Fruit fly (Drosophila melanogaster) whole organism, adult: Measurements from ENCODE around the gene CG17026.

ENCODE experiments used
- CG11617 ChIP-seq: fragments of 200-800 bp; sonication (Bioruptor generic); optimal IDR thresholded peaks from 2 replicates; lab custom pipeline; 2017; ENCODE audit warnings: mild to moderate bottlenecking, missing biosample characterization, missing genetic modification reagents, missing genetic modification characterization
- CG12768 ChIP-seq: fragments of 200-800 bp; sonication (Bioruptor generic); optimal IDR thresholded peaks from 2 replicates; lab custom pipeline; 2017; ENCODE audit warnings: missing biosample characterization, missing genetic modification characterization, mild to moderate bottlenecking, moderate library complexity, missing genetic modification reagents
- CG14711 ChIP-seq: fragments of 200-800 bp; sonication (Bioruptor generic); optimal IDR thresholded peaks from 2 replicates; lab custom pipeline; 2018; ENCODE audit warnings: missing biosample characterization, mild to moderate bottlenecking, missing genetic modification characterization, moderate library complexity
- CG1620 ChIP-seq: fragments of 200-800 bp; sonication (Bioruptor generic); optimal IDR thresholded peaks from 2 replicates; lab custom pipeline; 2016; ENCODE audit warnings: missing biosample characterization, missing genetic modification characterization
- CG33017 ChIP-seq: fragments of 200-800 bp; sonication (Bioruptor generic); optimal IDR thresholded peaks from 2 replicates; lab custom pipeline; 2018; ENCODE audit warnings: missing biosample characterization, mild to moderate bottlenecking, missing genetic modification characterization, moderate library complexity
- CG5204 ChIP-seq: fragments of 200-800 bp; sonication (Bioruptor generic); optimal IDR thresholded peaks from 2 replicates; lab custom pipeline; 2016; ENCODE audit warnings: missing biosample characterization, missing genetic modification characterization
- CG7045 ChIP-seq: fragments of 200-800 bp; sonication (Bioruptor generic); optimal IDR thresholded peaks from 2 replicates; lab custom pipeline; 2017; ENCODE audit warnings: missing biosample characterization, mild to moderate bottlenecking, missing genetic modification characterization
- CG7101 ChIP-seq: fragments of 200-800 bp; sonication (Bioruptor generic); optimal IDR thresholded peaks from 2 replicates; lab custom pipeline; 2018; ENCODE audit warnings: missing biosample characterization, mild to moderate bottlenecking, missing genetic modification characterization, moderate library complexity
- Clk ChIP-seq: fragments of 200-800 bp; sonication (Bioruptor generic); optimal IDR thresholded peaks from 2 replicates; lab custom pipeline; 2017; ENCODE audit warnings: missing biosample characterization, missing genetic modification characterization
- Crg-1 ChIP-seq: fragments of 200-800 bp; sonication (Bioruptor generic); optimal IDR thresholded peaks from 2 replicates; lab custom pipeline; 2016; ENCODE audit warnings: missing biosample characterization, missing genetic modification characterization
- Hr96 ChIP-seq: fragments of 200-800 bp; sonication (Bioruptor generic); optimal IDR thresholded peaks from 2 replicates; lab custom pipeline; 2016; ENCODE audit warnings: missing biosample characterization, missing genetic modification characterization
- Mnt ChIP-seq: fragments of 200-800 bp; sonication (Bioruptor generic); optimal IDR thresholded peaks from 2 replicates; lab custom pipeline; 2016; ENCODE audit warnings: missing biosample characterization, mild to moderate bottlenecking, missing genetic modification characterization
- bab1 ChIP-seq: fragments of 200-800 bp; sonication (Bioruptor generic); optimal IDR thresholded peaks from 3 replicates; lab custom pipeline; 2019; ENCODE audit warnings: missing biosample characterization, mild to moderate bottlenecking, missing genetic modification characterization, moderate library complexity
- cic ChIP-seq: fragments of 200-800 bp; sonication (Bioruptor generic); optimal IDR thresholded peaks from 2 replicates; lab custom pipeline; 2017; ENCODE audit warnings: missing biosample characterization, mild to moderate bottlenecking, missing genetic modification characterization, moderate library complexity
- cnc ChIP-seq, 2 experiments: fragments of >200 bp; optimal IDR thresholded peaks; 2 replicates each; lab custom pipeline; 2017
- kay ChIP-seq: fragments of 200-800 bp; sonication (Bioruptor generic); peaks from one replicate; lab custom pipeline; 2016; ENCODE audit warnings: missing biosample characterization, missing genetic modification characterization, borderline replicate concordance
- ovo ChIP-seq: fragments of 200-800 bp; sonication (Bioruptor generic); optimal IDR thresholded peaks from 2 replicates; lab custom pipeline; 2016; ENCODE audit warnings: missing biosample characterization, missing genetic modification characterization
- pad ChIP-seq: fragments of 200-800 bp; sonication (Bioruptor generic); optimal IDR thresholded peaks from 3 replicates; lab custom pipeline; 2017; ENCODE audit warnings: missing biosample characterization, missing genetic modification characterization, mild to moderate bottlenecking, moderate library complexity, missing genetic modification reagents
- tj ChIP-seq: fragments of 200-800 bp; sonication (Bioruptor generic); optimal IDR thresholded peaks from 3 replicates; lab custom pipeline; 2017; ENCODE audit warnings: missing biosample characterization, mild to moderate bottlenecking, missing genetic modification characterization, moderate library complexity
- toe ChIP-seq: fragments of 200-800 bp; sonication (Bioruptor generic); optimal IDR thresholded peaks from 2 replicates; lab custom pipeline; 2016; ENCODE audit warnings: missing biosample characterization, missing genetic modification characterization

CG17026 gene

DNA sequence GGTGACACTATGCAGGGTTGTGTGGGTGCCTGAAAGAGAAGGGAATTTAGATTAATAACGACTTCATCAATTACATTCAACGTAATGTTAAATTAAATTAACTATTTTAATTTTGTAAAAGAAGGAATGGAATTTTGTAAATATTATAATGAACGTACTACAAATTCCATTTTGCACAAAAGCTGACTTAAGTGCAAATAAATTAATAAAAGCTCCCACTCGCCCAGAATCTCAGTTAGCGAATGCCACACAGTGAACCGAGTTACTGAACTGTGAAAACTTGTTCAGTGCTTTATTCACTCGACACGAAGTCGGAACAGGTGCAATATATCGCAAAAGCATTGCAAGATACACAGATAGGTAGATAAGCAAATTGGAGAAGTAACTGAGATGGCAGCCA lies at the start of gene CG17026:
Gene CG17026, plus strand, starts transcription at position 301 of the 400 bp plus-strand sequence.
- TF ChIP-seq CG14711 (tag; lab: Kevin White, UChicago) (no peak), cic (GFP tag; lab: Kevin White, UChicago) (peak; percentile 43)

DNA sequence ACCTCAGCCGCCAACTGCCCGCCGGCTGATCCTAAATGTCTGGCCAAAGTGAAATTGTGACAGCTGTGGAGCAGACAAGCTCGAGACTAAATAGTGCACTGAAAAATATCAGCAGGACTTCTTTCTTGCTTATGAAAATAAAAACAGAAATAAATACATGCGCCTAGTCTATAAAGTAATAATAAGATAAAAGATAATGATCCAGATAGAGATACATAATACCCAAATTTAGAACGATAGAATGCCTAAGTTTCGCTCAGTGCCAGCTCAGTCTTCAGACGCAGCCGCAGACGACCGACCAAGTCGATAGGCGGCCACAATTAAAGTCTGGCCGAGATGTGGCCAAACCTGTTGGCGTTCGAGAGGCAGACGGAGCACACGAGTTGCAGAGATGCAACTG lies 34.3 kb upstream of the CG17026 start:
- TF ChIP-seq cnc (optimal IDR thresholded peaks at IDR 0.05; lab: Kevin White, UChicago) (no peak), CG1620 (GFP tag; lab: Kevin White, UChicago) (no peak), bab1 (no peak), CG7045 (GFP tag; lab: Kevin White, UChicago) (no peak), CG12768 (GFP tag; lab: Kevin White, UChicago) (no peak), kay (GFP tag; lab: Kevin White, UChicago) (no peak), CG33017 (tag; lab: Kevin White, UChicago) (no peak), pad (GFP tag; lab: Kevin White, UChicago) (no peak), Mnt (GFP tag; lab: Kevin White, UChicago) (no peak), CG7101 (tag; lab: Kevin White, UChicago) (no peak), cic (GFP tag; lab: Kevin White, UChicago) (no peak), CG14711 (tag; lab: Kevin White, UChicago) (no peak), Hr96 (GFP tag; lab: Kevin White, UChicago) (no peak), CG5204 (no peak), CG11617 (no peak), tj (GFP tag; lab: Kevin White, UChicago) (no peak), toe (GFP tag; lab: Kevin White, UChicago) (no peak), ovo (GFP tag; lab: Kevin White, UChicago) (no peak)

DNA sequence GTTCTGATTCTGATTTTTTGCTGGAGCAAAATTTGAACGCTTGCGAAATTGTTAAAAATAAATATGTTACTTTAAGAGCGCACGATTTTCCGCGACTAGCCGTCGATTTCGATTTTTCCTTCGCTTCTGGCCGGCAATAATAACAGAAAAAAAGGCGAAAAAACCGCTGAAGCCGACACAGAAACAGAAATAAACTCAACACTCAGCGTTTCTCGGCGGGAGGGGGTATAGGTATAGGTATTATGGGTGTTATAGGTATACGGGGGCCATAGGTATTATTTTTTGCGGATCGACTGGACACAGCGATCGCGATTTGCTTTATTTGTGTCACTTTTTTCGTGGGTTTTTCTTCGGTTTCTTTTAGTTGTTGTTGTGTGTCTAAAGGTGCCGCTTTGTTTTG lies 22.9 kb upstream of the CG17026 start:
- TF ChIP-seq kay (GFP tag; lab: Kevin White, UChicago) (no peak), cic (GFP tag; lab: Kevin White, UChicago) (no peak), CG12768 (GFP tag; lab: Kevin White, UChicago) (no peak), CG11617 (no peak), Hr96 (GFP tag; lab: Kevin White, UChicago) (no peak), tj (GFP tag; lab: Kevin White, UChicago) (peak; percentile 93), Clk (no peak), cnc (optimal IDR thresholded peaks at IDR 0.05; lab: Kevin White, UChicago) (no peak), CG14711 (tag; lab: Kevin White, UChicago) (no peak)

dm6 chr3L:15952909-15953308 lies 22.3 kb upstream of the CG17026 start:
- no peak for TF ChIP-seq Clk
- no peak for TF ChIP-seq toe (GFP tag; lab: Kevin White, UChicago)
- no peak for TF ChIP-seq ovo (GFP tag; lab: Kevin White, UChicago)
- no peak for TF ChIP-seq kay (GFP tag; lab: Kevin White, UChicago)

DNA sequence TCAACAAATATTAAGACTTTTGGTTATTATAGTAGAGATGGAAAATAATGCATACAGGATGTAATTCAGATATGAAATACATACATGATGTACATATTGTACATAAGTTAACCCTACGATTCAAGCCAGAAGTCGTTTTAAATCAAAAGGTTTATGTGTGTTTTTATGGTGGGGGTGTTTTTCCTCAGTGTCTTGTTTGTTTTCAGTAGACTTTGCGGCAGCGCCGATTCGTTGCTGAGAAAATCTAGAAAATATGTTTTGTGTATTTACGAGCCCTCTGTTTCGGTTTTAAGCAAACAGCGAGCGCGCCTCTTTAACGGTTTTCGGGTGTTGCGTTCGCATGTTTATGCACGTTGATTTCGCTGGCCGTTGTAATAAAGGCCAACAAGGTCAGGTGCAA lies 21.3 kb upstream of the CG17026 start:
- TF ChIP-seq CG7045 (GFP tag; lab: Kevin White, UChicago) (no peak), CG1620 (GFP tag; lab: Kevin White, UChicago) (no peak), Mnt (GFP tag; lab: Kevin White, UChicago) (no peak), tj (GFP tag; lab: Kevin White, UChicago) (no peak)

DNA sequence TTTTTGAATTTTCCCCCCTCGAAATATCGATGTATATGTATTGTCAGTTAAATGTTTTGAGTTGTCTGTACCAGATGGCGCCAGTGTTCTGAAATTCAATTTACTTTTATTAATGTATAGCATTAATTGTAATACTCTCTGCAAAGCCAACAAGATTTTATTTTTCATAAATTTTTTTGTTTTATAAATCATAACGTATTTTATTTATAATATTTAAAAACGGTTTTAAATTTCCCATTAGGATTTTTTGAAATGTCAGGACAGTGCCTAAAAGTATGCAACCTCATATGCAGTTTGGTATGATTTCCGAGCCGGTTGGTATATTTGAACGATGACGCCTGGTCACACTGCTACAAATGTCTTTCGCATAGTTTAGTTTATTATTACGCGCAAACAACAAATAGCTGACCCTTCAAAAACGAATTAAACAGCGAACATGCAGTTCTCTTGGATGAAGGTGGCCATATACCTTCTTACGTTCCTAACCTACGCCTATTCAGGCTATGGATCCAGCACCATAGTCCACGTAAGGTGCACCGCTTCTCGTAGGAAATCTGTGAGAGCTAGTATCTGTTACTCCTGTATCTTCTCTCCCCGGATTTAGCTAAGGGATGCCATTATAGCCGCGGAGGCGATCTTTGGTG lies 20.3 kb upstream of the CG17026 start, which contains the start of the genes Pka-C3 and GXIVsPLA2:
Gene Pka-C3, minus strand, starts transcription at position 14 of the 644 bp plus-strand sequence.
Gene GXIVsPLA2, plus strand, starts transcription at position 313 of the 644 bp plus-strand sequence.
- TF ChIP-seq Crg-1 (GFP tag; lab: Kevin White, UChicago) (no peak), tj (GFP tag; lab: Kevin White, UChicago) (peak; percentile 73)

dm6 chr3L:15956448-15957010 lies 18.6 kb upstream of the CG17026 start, which contains the start of gene elgi:
Gene elgi, plus strand, starts transcription at chr3L:15956550.
- peak; percentile 73 for TF ChIP-seq ovo (GFP tag; lab: Kevin White, UChicago)
- peak; percentile 71 for TF ChIP-seq cic (GFP tag; lab: Kevin White, UChicago)
- TF ChIP-seq kay (GFP tag; lab: Kevin White, UChicago) = no peak
- TF ChIP-seq cnc (optimal IDR thresholded peaks at IDR 0.05; lab: Kevin White, UChicago) = no peak
- TF ChIP-seq Hr96 (GFP tag; lab: Kevin White, UChicago) = peak; percentile 68
- TF ChIP-seq CG11617 = peak; percentile 66
- peak; percentile 79 for TF ChIP-seq CG12768 (GFP tag; lab: Kevin White, UChicago)
- TF ChIP-seq CG7045 (GFP tag; lab: Kevin White, UChicago) = peak; percentile 73
- TF ChIP-seq Crg-1 (GFP tag; lab: Kevin White, UChicago) = peak; percentile 95
- TF ChIP-seq Clk = peak; percentile 41
- peak; percentile 64 for TF ChIP-seq CG33017 (tag; lab: Kevin White, UChicago)
- peak; percentile 90 for TF ChIP-seq CG1620 (GFP tag; lab: Kevin White, UChicago)
- peak; percentile 70 for TF ChIP-seq pad (GFP tag; lab: Kevin White, UChicago)
- peak; percentile 48 for TF ChIP-seq bab1
- TF ChIP-seq Mnt (GFP tag; lab: Kevin White, UChicago) = peak; percentile 80
- TF ChIP-seq CG14711 (tag; lab: Kevin White, UChicago) = peak; percentile 51
- peak; percentile 74 for TF ChIP-seq CG5204
- peak; percentile 80 for TF ChIP-seq toe (GFP tag; lab: Kevin White, UChicago)
- peak; percentile 77 for TF ChIP-seq CG7101 (tag; lab: Kevin White, UChicago)
- TF ChIP-seq tj (GFP tag; lab: Kevin White, UChicago) = peak; percentile 43
